Worm (Caenorhabditis elegans) whole organism, L4 larva: ENCODE results near the gene poml-1.
A peak's percentile ranks its signal among the peaks of the same experiment; 100 is the strongest.

Experiments
- D1046.2 ChIP-seq: fragments of 200-800 bp; sonication (Bioruptor generic); IDR thresholded peaks from 2 replicates; pipeline ENCODE4 v1.3.6; 2022; ENCODE audit warnings: missing genetic modification characterization, missing compliant biosample characterization
- F26F4.8 ChIP-seq: fragments of 200-800 bp; sonication (Bioruptor generic); conservative IDR thresholded peaks from 2 replicates; pipeline ENCODE4 v1.3.6; 2022; ENCODE audit warnings: missing genetic modification characterization, missing compliant biosample characterization
- F44E2.7 ChIP-seq: fragments of 200-800 bp; sonication (Bioruptor generic); IDR thresholded peaks from 2 replicates; pipeline ENCODE4 v2.1.2; 2022; ENCODE audit warnings: missing genetic modification characterization, missing compliant biosample characterization
- F49E8.2 ChIP-seq: sonication (generic microtip); optimal IDR thresholded peaks from 2 replicates; lab custom pipeline; 2016; ENCODE audit warnings: missing compliant biosample characterization, mild to moderate bottlenecking, missing genetic modification characterization, borderline replicate concordance
- T26A8.4 ChIP-seq: fragments of 200-800 bp; sonication (Bioruptor generic); IDR thresholded peaks from 2 replicates; pipeline ENCODE4 v1.3.6; 2022; ENCODE audit warnings: missing genetic modification characterization, missing compliant biosample characterization
- Y105C5A.15 ChIP-seq: fragments of 200-800 bp; sonication (Bioruptor generic); IDR thresholded peaks from 2 replicates; pipeline ENCODE4 v1.3.6; 2022; ENCODE audit warnings: missing genetic modification characterization, missing compliant biosample characterization
- ZK337.2 ChIP-seq: fragments of 200-800 bp; sonication (Bioruptor generic); IDR thresholded peaks from 2 replicates; pipeline ENCODE4 v1.3.6; 2022; ENCODE audit warnings: missing genetic modification reagents, missing genetic modification characterization, missing compliant biosample characterization
- ZK546.5 ChIP-seq, 2 experiments: sonication (generic microtip); optimal IDR thresholded peaks; 2 replicates each; lab custom pipeline; 2017; ENCODE audit warnings: missing biosample characterization in 2 of 2, missing genetic modification characterization in 2 of 2
- arid-1 ChIP-seq: fragments of 200-800 bp; sonication (Bioruptor generic); conservative IDR thresholded peaks from 2 replicates; pipeline ENCODE4 v1.3.6; 2022; ENCODE audit warnings: missing genetic modification reagents, missing genetic modification characterization, missing compliant biosample characterization
- ceh-20 ChIP-seq: fragments of 200-800 bp; sonication (Bioruptor generic); IDR thresholded peaks from 2 replicates; pipeline ENCODE4 v1.3.6; 2022; ENCODE audit warnings: missing genetic modification reagents, missing genetic modification characterization, missing compliant biosample characterization
- ceh-28 ChIP-seq: fragments of 150-350 bp; optimal IDR thresholded peaks from 2 replicates; lab custom pipeline; 2014; ENCODE audit warnings: missing biosample characterization, missing genetic modification reagents, missing genetic modification characterization
- ceh-44 ChIP-seq: fragments of 200-800 bp; sonication (Bioruptor generic); IDR thresholded peaks from 2 replicates; pipeline ENCODE4 v1.3.6; 2022; ENCODE audit warnings: missing genetic modification reagents, missing genetic modification characterization, missing compliant biosample characterization
- ces-1 ChIP-seq: fragments of 150-350 bp; sonication (generic microtip); optimal IDR thresholded peaks from 4 replicates; lab custom pipeline; 2014; ENCODE audit warnings: missing biosample characterization, missing genetic modification reagents, missing genetic modification characterization
- cey-2 ChIP-seq: sonication (generic microtip); optimal IDR thresholded peaks from 3 replicates; lab custom pipeline; 2017; ENCODE audit warnings: missing genetic modification characterization, mild to moderate bottlenecking, missing compliant biosample characterization, antibody characterized with exemption, borderline replicate concordance; ENCODE audit not compliant: insufficient read depth
- daf-12 ChIP-seq: fragments of 150-350 bp; optimal IDR thresholded peaks from 2 replicates; lab custom pipeline; 2014; ENCODE audit warnings: missing biosample characterization, missing genetic modification reagents, missing genetic modification characterization
- daf-16 ChIP-seq, 3 experiments: sonication (generic microtip); optimal IDR thresholded peaks; 2 replicates each; lab custom pipeline; 2016 to 2017; ENCODE audit warnings: missing genetic modification characterization in 3 of 3, missing genetic modification reagents in 3 of 3, mild to moderate bottlenecking in 2 of 3, missing compliant biosample characterization in 2 of 3, missing biosample characterization in 1 of 3, moderate library complexity in 1 of 3
- daf-19 ChIP-seq: fragments of 200-800 bp; sonication (Bioruptor generic); conservative IDR thresholded peaks from 2 replicates; pipeline ENCODE4 v1.3.6; 2022; ENCODE audit warnings: missing genetic modification characterization, missing compliant biosample characterization
- duxl-1 ChIP-seq: sonication (generic microtip); optimal IDR thresholded peaks from 2 replicates; lab custom pipeline; 2016; ENCODE audit warnings: mild to moderate bottlenecking, missing genetic modification characterization, moderate library complexity, missing compliant biosample characterization; ENCODE audit not compliant: poor library complexity
- gei-8 ChIP-seq: fragments of 200-800 bp; sonication (Bioruptor generic); optimal IDR thresholded peaks from 2 replicates; lab custom pipeline; 2018; ENCODE audit warnings: mild to moderate bottlenecking, missing genetic modification characterization, missing compliant biosample characterization
- hif-1 ChIP-seq, 2 experiments: sonication (generic microtip); optimal IDR thresholded peaks; 2 replicates each; lab custom pipeline; 2016 to 2017; ENCODE audit warnings: missing compliant biosample characterization in 2 of 2, missing genetic modification characterization in 2 of 2, missing genetic modification reagents in 2 of 2, missing genotype in 2 of 2, mild to moderate bottlenecking in 1 of 2
- hlh-30 ChIP-seq: sonication (generic microtip); optimal IDR thresholded peaks from 2 replicates; lab custom pipeline; 2017; ENCODE audit warnings: antibody characterized with exemption, mild to moderate bottlenecking, missing genetic modification characterization, missing compliant biosample characterization; ENCODE audit not compliant: insufficient read depth
- hmg-1.1 ChIP-seq: fragments of 200-800 bp; sonication (Bioruptor generic); IDR thresholded peaks from 2 replicates; pipeline ENCODE4 v1.3.6; 2022; ENCODE audit warnings: missing genetic modification reagents, missing genetic modification characterization, missing compliant biosample characterization
- lin-29 ChIP-seq: fragments of 200-800 bp; sonication (Bioruptor generic); IDR thresholded peaks from 2 replicates; pipeline ENCODE4 v1.3.6; 2022; ENCODE audit warnings: missing genetic modification reagents, missing genetic modification characterization, missing compliant biosample characterization
- mdl-1 ChIP-seq, 2 experiments: fragments of 150-350 bp in 1 of 2; sonication (generic microtip) in 1 of 2; optimal IDR thresholded peaks; 2 replicates each; lab custom pipeline; 2014 to 2017; ENCODE audit warnings: missing biosample characterization in 2 of 2, missing genetic modification characterization in 2 of 2
- mdt-29 ChIP-seq: fragments of 200-800 bp; sonication (Bioruptor generic); IDR thresholded peaks from 2 replicates; pipeline ENCODE4 v1.3.6; 2022; ENCODE audit warnings: missing genetic modification reagents, missing genetic modification characterization, missing compliant biosample characterization
- mxl-3 ChIP-seq: fragments of 200-800 bp; sonication (Bioruptor generic); optimal IDR thresholded peaks from 2 replicates; lab custom pipeline; 2018; ENCODE audit warnings: mild to moderate bottlenecking, missing genetic modification characterization, missing compliant biosample characterization
- nhr-10 ChIP-seq: fragments of 150-350 bp; optimal IDR thresholded peaks from 2 replicates; lab custom pipeline; 2014; ENCODE audit warnings: missing biosample characterization, missing genetic modification characterization
- nhr-237 ChIP-seq: sonication (generic microtip); optimal IDR thresholded peaks from 2 replicates; lab custom pipeline; 2017; ENCODE audit warnings: missing biosample characterization, missing genetic modification characterization
- nhr-25 ChIP-seq: sonication (generic microtip); optimal IDR thresholded peaks from 2 replicates; lab custom pipeline; 2017; ENCODE audit warnings: missing genetic modification characterization, mild to moderate bottlenecking, missing compliant biosample characterization, antibody characterized with exemption, moderate library complexity, borderline replicate concordance; ENCODE audit not compliant: insufficient read depth
- nhr-42 ChIP-seq: fragments of 200-800 bp; sonication (Bioruptor generic); IDR thresholded peaks from 2 replicates; pipeline ENCODE4 v1.3.6; 2022; ENCODE audit warnings: missing genetic modification characterization, missing compliant biosample characterization
- nhr-48 ChIP-seq: sonication (generic microtip); optimal IDR thresholded peaks from 2 replicates; lab custom pipeline; 2016; ENCODE audit warnings: mild to moderate bottlenecking, missing genetic modification characterization, missing compliant biosample characterization
- nhr-76 ChIP-seq: fragments of 150-350 bp; optimal IDR thresholded peaks from 2 replicates; lab custom pipeline; 2014; ENCODE audit warnings: missing biosample characterization, missing genetic modification characterization
- nhr-77 ChIP-seq: fragments of 150-350 bp; optimal IDR thresholded peaks from 2 replicates; lab custom pipeline; 2014; ENCODE audit warnings: missing biosample characterization, missing genetic modification characterization
- rbr-2 ChIP-seq: sonication (generic microtip); optimal IDR thresholded peaks from 2 replicates; lab custom pipeline; 2016; ENCODE audit warnings: missing genotype, missing genetic modification characterization, missing compliant biosample characterization
- saeg-2 ChIP-seq: fragments of 200-800 bp; sonication (Bioruptor generic); IDR thresholded peaks from 2 replicates; pipeline ENCODE4 v1.3.6; 2022; ENCODE audit warnings: missing genetic modification reagents, missing genetic modification characterization, missing compliant biosample characterization
- set-16 ChIP-seq: fragments of 200-800 bp; sonication (Bioruptor generic); IDR thresholded peaks from 2 replicates; pipeline ENCODE4 v1.3.6; 2022; ENCODE audit warnings: missing genetic modification reagents, missing genetic modification characterization, missing compliant biosample characterization
- skn-1 ChIP-seq: fragments of 150-350 bp; optimal IDR thresholded peaks from 2 replicates; lab custom pipeline; 2014; ENCODE audit warnings: missing biosample characterization, missing genetic modification characterization
- snpc-1.2 ChIP-seq: fragments of 200-800 bp; sonication (Bioruptor generic); IDR thresholded peaks from 2 replicates; pipeline ENCODE4 v1.3.6; 2022; ENCODE audit warnings: missing genetic modification reagents, missing genetic modification characterization, missing compliant biosample characterization
- tag-97 ChIP-seq: fragments of 200-800 bp; sonication (Bioruptor generic); IDR thresholded peaks from 2 replicates; pipeline ENCODE4 v1.3.6; 2022; ENCODE audit warnings: missing genetic modification characterization, missing compliant biosample characterization
- unc-130 ChIP-seq: sonication (generic microtip); optimal IDR thresholded peaks from 2 replicates; lab custom pipeline; 2016; ENCODE audit warnings: missing genetic modification reagents, missing genetic modification characterization, missing compliant biosample characterization
- unc-62 ChIP-seq, 3 experiments: fragments of 150-350 bp in 1 of 3; sonication (generic microtip); optimal IDR thresholded peaks in 2 of 3; peaks in 1 of 3; 1 replicate in 1 of 3; 2 replicates in 2 of 3; lab custom pipeline; 2014 to 2017; ENCODE audit warnings: missing biosample characterization in 3 of 3, missing genetic modification characterization in 3 of 3, missing genetic modification reagents in 3 of 3, missing genotype in 1 of 3
- zag-1 ChIP-seq: fragments of 150-350 bp; optimal IDR thresholded peaks from 2 replicates; lab custom pipeline; 2014; ENCODE audit warnings: missing biosample characterization, missing genetic modification characterization
- ztf-11 ChIP-seq: fragments of 150-350 bp; optimal IDR thresholded peaks from 2 replicates; lab custom pipeline; 2014; ENCODE audit warnings: missing biosample characterization, missing genetic modification characterization

poml-1 gene

DNA sequence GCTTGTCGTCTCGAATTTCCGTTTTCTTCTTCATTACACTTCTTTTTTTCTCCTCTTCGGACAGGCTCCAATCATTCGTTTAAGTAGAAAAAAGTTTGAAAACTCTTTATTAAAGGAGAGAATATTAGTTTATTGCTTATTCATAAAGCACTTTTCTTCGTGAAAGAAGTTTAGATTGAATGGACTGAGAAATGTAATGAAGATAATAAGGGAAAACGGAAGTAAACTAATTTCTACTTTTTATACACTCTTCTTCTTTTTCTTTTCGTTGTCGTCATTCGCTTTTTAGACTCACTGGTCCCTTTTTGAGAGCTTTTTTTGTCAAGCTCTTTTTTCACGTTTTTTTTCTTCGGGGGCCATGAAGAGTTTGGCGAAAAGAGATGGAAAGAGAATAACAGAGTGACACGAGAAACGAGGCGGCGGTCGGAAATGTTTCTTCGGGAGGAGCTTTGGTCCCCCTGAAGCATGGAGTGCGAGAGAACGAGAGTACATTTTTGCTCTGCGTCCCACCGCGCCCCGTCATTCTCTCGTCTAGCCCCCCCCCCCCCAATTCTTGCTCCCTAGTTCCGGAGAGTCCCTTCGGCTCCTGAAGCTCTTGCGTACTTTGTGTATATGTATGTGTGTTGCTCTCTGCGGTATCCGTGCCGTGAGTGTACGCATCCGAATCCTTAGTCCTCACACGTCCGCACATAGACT, 16.6 kb upstream of the poml-1 start (continued):
- TF ChIP-seq snpc-1.2 (GFP tag; lab: Robert Waterston, UW) (no peak), set-16 (GFP tag; lab: Robert Waterston, UW) (peak; percentile 94), nhr-77 (tag; lab: Kevin White, UChicago) (no peak), nhr-25 (tag; lab: Kevin White, UChicago) (no peak), T26A8.4 (0 out of 2 replicates have a peak, but pooled peaks have one; percentile 22), ceh-44 (GFP tag; lab: Robert Waterston, UW) (no peak), ces-1 (GFP tag; lab: Kevin White, UChicago) (peak; percentile 89), F26F4.8 (GFP tag; lab: Robert Waterston, UW) (no peak), hif-1 (tag; optimal IDR thresholded peaks at IDR 0.05; lab: Kevin White, UChicago) (peak in 1 of 2 experiments; percentile 25), zag-1 (tag; lab: Kevin White, UChicago) (no peak), D1046.2 (GFP tag; lab: Robert Waterston, UW) (no peak), hlh-30 (peak; percentile 20), lin-29 (GFP tag; lab: Robert Waterston, UW) (no peak), hmg-1.1 (peak; percentile 73), ceh-28 (tag; lab: Kevin White, UChicago) (no peak), mdl-1 (tag; optimal IDR thresholded peaks at IDR 0.05; lab: Kevin White, UChicago) (peak; percentile 42 to 69)

DNA sequence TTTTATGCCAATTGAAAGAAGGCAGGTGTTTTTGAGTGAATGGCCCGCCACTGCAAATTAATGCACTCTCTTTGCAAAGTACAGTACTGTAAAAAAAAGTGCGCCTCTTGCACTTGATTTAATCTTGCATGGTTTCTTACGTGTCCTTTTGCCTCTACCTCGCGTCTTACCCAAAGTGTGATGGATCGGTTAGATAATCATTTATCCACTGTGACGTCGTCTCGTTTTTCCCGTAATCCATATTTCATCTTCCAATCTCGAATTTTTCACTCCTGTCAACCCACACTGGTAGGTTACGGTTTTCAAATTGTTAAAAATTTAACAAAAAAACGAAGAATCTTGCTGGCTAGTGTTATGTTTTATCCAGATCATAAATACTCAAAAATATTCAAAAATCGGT, 14.0 kb upstream of the poml-1 start:
- TF ChIP-seq F49E8.2 (no peak), daf-16 (GFP tag; optimal IDR thresholded peaks at IDR 0.05; lab: Kevin White, UChicago) (no peak), daf-16 (tag; optimal IDR thresholded peaks at IDR 0.05; lab: Kevin White, UChicago) (no peak), nhr-48 (tag; lab: Kevin White, UChicago) (peak; percentile 28), daf-19 (GFP tag; lab: Robert Waterston, UW) (no peak), cey-2 (tag; lab: Kevin White, UChicago) (no peak), mxl-3 (GFP tag; lab: Kevin White, UChicago) (no peak), rbr-2 (tag; lab: Kevin White, UChicago) (no peak), unc-62 (GFP tag; optimal IDR thresholded peaks at IDR 0.05 in 1 of 2; lab: Kevin White, UChicago) (peak in 1 of 2 experiments; percentile 70), unc-62 (tag; optimal IDR thresholded peaks at IDR 0.05; lab: Kevin White, UChicago) (no peak), ztf-11 (no peak), ZK337.2 (GFP tag; lab: Robert Waterston, UW) (no peak), hmg-1.1 (no peak), nhr-237 (no peak)

ce11 chrX:13730209-13730975, 7.7 kb upstream of the poml-1 start:
- TF ChIP-seq skn-1 (tag; lab: Kevin White, UChicago): no peak
- no peak for TF ChIP-seq zag-1 (tag; lab: Kevin White, UChicago)
- TF ChIP-seq hlh-30: peak; percentile 42
- TF ChIP-seq saeg-2 (GFP tag; lab: Robert Waterston, UW): no peak
- TF ChIP-seq duxl-1 (tag; lab: Kevin White, UChicago): peak; percentile 87
- peak; percentile 55; the same call in 1 of the 2 replicates for TF ChIP-seq mdt-29
- TF ChIP-seq ZK546.5 (tag; optimal IDR thresholded peaks at IDR 0.05; lab: Kevin White, UChicago): no peak
- TF ChIP-seq F44E2.7 (GFP tag; lab: Robert Waterston, UW): peak; percentile 89
- no peak; the same call in 1 of the 2 replicates for TF ChIP-seq set-16 (GFP tag; lab: Robert Waterston, UW)
- TF ChIP-seq tag-97 (GFP tag; lab: Robert Waterston, UW): no peak
- TF ChIP-seq daf-12 (tag; lab: Kevin White, UChicago): no peak
- TF ChIP-seq Y105C5A.15 (GFP tag; lab: Robert Waterston, UW): peak; percentile 95
- peak; percentile 31; the same call in 1 of the 2 replicates for TF ChIP-seq ceh-20
- TF ChIP-seq nhr-76 (tag; lab: Kevin White, UChicago): no peak
- peak; percentile 59 for TF ChIP-seq gei-8 (GFP tag; lab: Kevin White, UChicago)
- no peak for TF ChIP-seq unc-130 (GFP tag; lab: Kevin White, UChicago)
- TF ChIP-seq mdl-1 (tag; optimal IDR thresholded peaks at IDR 0.05; lab: Kevin White, UChicago): no peak
- peak; percentile 55; the same call in 1 of the 2 replicates for TF ChIP-seq nhr-42 (GFP tag; lab: Robert Waterston, UW)
- peak; percentile 81 for TF ChIP-seq arid-1 (GFP tag; lab: Robert Waterston, UW)
- no peak for TF ChIP-seq nhr-10 (tag; lab: Kevin White, UChicago)
- peak in 1 of 2 experiments; percentile 44 for TF ChIP-seq hif-1 (tag; optimal IDR thresholded peaks at IDR 0.05; lab: Kevin White, UChicago)
